Fruit fly (Drosophila melanogaster) whole organism: Measurements from ENCODE around the gene PAN3.

Experiments used
- CG8478 ChIP-seq: fragments of >200 bp; optimal IDR thresholded peaks from 2 replicates; lab custom pipeline; 2018; ENCODE audit warnings: inconsistent platforms
- Dll ChIP-seq: fragments of >200 bp; optimal IDR thresholded peaks from 2 replicates; lab custom pipeline; 2017
- psq ChIP-seq: fragments of >200 bp; optimal IDR thresholded peaks from 2 replicates; lab custom pipeline; 2017

DNA sequence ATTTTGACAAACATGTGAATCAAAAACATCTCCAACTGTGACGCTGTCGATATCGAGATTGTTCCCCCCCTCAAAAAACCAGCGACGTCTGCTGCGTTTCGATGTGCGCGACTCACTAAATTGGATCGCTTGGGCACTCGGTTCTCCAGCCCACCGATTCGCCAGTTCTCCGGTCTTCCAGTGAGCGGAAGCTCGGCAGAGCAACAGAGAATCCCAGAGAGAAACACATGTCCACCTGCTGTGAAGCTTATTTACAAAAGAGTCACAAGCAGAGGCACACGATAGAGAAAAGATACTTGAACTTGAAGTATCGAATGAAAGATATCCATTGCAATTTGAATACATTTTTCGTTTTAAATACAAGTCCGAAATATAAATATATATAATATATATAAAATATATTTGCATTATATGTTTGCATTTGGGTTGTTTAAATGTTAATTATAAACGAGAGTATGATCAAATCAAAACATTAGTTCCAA, 63.2 kb downstream of the PAN3 start:
- TF ChIP-seq psq (no peak), CG8478 (lab: Kevin White, UChicago) (no peak), Dll (lab: Kevin White, UChicago) (no peak)
